Worm (Caenorhabditis elegans): ENCODE measurements around the gene fbxb-59.

Gene fbxb-59

DNA sequence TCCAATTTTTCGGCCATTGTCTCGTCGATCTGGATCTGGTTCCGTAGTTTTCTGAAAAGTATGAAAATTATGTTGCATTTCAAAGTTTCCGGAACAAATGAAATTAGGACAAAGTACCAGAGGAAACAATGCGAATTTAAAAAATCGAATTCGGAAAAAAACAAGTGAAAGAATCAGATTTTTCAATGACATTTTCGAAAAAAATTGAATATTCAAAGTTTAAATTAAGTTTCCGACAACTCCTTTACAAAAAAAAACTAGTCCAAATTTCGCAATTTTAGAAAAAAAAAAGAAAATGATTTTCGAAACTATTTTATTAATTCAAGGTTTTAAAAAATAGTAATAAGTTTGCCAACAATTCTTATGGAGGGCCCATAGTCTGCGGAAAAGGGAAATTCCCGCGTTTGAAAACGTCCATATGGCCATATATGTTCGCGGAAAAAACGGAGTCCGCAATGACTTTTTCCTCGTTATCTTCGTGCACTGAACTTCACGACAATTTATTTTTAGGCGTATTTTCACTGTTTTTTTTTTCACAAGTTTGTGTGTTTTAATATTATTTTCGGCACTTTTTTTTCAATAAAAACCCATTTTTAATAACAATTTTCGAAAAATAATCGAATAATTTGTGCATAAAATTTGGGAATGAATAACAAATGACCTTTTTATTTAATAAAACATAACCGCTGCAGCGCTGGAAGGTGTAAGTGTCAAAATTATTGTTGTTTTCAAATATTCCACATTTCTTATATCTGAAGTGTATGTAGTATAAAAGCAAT lies 13.7 kb downstream of the fbxb-59 start, which contains the start of the genes fbxa-115 and Y113G7B.27:
Gene fbxa-115, minus strand, starts transcription at position 51 of the 779 bp plus-strand sequence.
Gene Y113G7B.27, plus strand, starts transcription at position 729 of the 779 bp plus-strand sequence.
- TF ChIP-seq zip-5 (tag; optimal IDR thresholded peaks at IDR 0.05), result no peak
- no peak for TF ChIP-seq nhr-11 (tag; optimal IDR thresholded peaks at IDR 0.05)
- TF ChIP-seq elt-2 (tag; optimal IDR thresholded peaks at IDR 0.05), result no peak
- TF ChIP-seq ceh-45 (GFP tag; IDR thresholded peaks at IDR 0.05), result no peak
- no peak for TF ChIP-seq sox-2 (GFP tag; IDR thresholded peaks at IDR 0.05)
- no peak for TF ChIP-seq fkh-6 (tag; optimal IDR thresholded peaks at IDR 0.05)
- no peak for TF ChIP-seq pha-4 (tag; optimal IDR thresholded peaks at IDR 0.05)
- TF ChIP-seq ceh-48 (tag; optimal IDR thresholded peaks at IDR 0.05), result no peak
- no peak for TF ChIP-seq fax-1 (tag; optimal IDR thresholded peaks at IDR 0.05)
- no peak for TF ChIP-seq lin-11 (tag; optimal IDR thresholded peaks at IDR 0.05)
- TF ChIP-seq syd-9 (tag; optimal IDR thresholded peaks at IDR 0.05), result no peak
- no peak for TF ChIP-seq Y22D7AL.16 (tag; optimal IDR thresholded peaks at IDR 0.05)
- no peak for TF ChIP-seq C38D4.7 (GFP tag; optimal IDR thresholded peaks at IDR 0.05)

DNA sequence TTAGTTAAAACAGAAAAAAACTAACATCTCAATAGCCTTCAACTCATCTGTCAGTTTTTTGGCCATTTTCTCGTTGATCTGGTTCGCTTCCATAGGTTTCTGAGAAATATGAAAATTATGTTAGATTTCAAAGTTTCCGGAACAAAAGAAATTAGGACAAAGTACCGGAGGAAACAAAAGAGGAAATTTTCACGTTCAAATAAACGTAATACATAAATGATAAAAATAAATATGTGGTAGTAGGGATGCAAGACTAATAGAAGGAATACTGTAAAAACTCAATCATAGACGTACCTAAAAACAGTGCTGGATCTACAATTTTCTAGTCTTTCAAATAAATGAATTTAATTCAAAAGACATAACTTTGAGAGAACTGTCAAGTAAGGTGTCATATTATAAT lies 17.2 kb downstream of the fbxb-59 start, which contains the start of gene fbxa-116:
Gene fbxa-116, minus strand, starts transcription at position 101 of the 400 bp plus-strand sequence.
- TF ChIP-seq T23F11.4 (GFP tag; optimal IDR thresholded peaks at IDR 0.05), result no peak
- TF ChIP-seq ceh-22 (tag; optimal IDR thresholded peaks at IDR 0.05), result no peak
- no peak for TF ChIP-seq elt-4 (tag; optimal IDR thresholded peaks at IDR 0.05)
- TF ChIP-seq sdc-2 (tag; optimal IDR thresholded peaks at IDR 0.05), result no peak
- TF ChIP-seq ceh-31 (tag; optimal IDR thresholded peaks at IDR 0.05), result no peak
- no peak for TF ChIP-seq elt-2 (tag; optimal IDR thresholded peaks at IDR 0.05)
- TF ChIP-seq fkh-10 (GFP tag; optimal IDR thresholded peaks at IDR 0.05), result no peak
- no peak for TF ChIP-seq pqm-1 (tag; optimal IDR thresholded peaks at IDR 0.05)
- no peak for TF ChIP-seq lin-11 (tag; optimal IDR thresholded peaks at IDR 0.05)
- TF ChIP-seq hlh-15 (tag; optimal IDR thresholded peaks at IDR 0.05), result no peak
- no peak for TF ChIP-seq dve-1 (tag; optimal IDR thresholded peaks at IDR 0.05)
- TF ChIP-seq eyg-1 (tag; optimal IDR thresholded peaks at IDR 0.05), result no peak
- TF ChIP-seq zip-5 (tag; optimal IDR thresholded peaks at IDR 0.05), result no peak
- no peak for TF ChIP-seq pros-1 (tag; optimal IDR thresholded peaks at IDR 0.05)

DNA sequence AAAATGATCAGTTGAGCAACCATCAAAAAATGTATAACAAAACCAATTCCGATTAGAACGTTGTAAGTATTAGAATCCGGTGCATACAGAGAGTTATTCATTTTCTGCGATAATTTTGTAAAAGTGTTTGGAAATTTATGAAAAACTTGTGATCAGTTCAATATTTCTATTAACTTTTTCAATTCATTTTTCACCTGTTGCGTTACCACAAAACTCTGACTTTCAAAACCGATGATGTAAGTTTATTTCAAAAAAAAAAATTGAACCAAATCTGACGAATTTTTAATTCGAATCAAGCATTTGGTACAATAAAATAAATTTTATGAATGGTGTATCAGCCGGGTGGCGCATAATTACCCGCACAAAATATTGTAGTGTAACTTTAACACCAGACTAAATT lies 19.4 kb downstream of the fbxb-59 start, which contains the start of gene srz-16:
Gene srz-16, minus strand, starts transcription at position 101 of the 400 bp plus-strand sequence.
- TF ChIP-seq nhr-232 (tag; optimal IDR thresholded peaks at IDR 0.05), result no peak
- no peak for TF ChIP-seq elt-2 (tag; optimal IDR thresholded peaks at IDR 0.05)
- no peak for TF ChIP-seq unc-55 (GFP tag; optimal IDR thresholded peaks at IDR 0.05)
- no peak for TF ChIP-seq unc-3 (GFP tag; conservative IDR thresholded peaks at IDR 0.05)
- no peak for TF ChIP-seq unc-3 (tag; optimal IDR thresholded peaks at IDR 0.05)
- no peak for TF ChIP-seq hlh-8 (tag; optimal IDR thresholded peaks at IDR 0.05)
- no peak for TF ChIP-seq sox-2 (GFP tag; IDR thresholded peaks at IDR 0.05)
- TF ChIP-seq unc-42 (tag; optimal IDR thresholded peaks at IDR 0.05), result no peak
- no peak for TF ChIP-seq pat-9 (tag; optimal IDR thresholded peaks at IDR 0.05)
- no peak for TF ChIP-seq C38D4.7 (GFP tag; optimal IDR thresholded peaks at IDR 0.05)
- no peak for TF ChIP-seq sox-4 (tag; optimal IDR thresholded peaks at IDR 0.05)
- no peak for TF ChIP-seq lin-11 (tag; optimal IDR thresholded peaks at IDR 0.05)
- no peak for TF ChIP-seq ceh-14 (tag; optimal IDR thresholded peaks at IDR 0.05)
- no peak for TF ChIP-seq fkh-6 (tag; optimal IDR thresholded peaks at IDR 0.05)
- no peak for TF ChIP-seq zip-5 (tag; optimal IDR thresholded peaks at IDR 0.05)
- TF ChIP-seq pqm-1 (tag; optimal IDR thresholded peaks at IDR 0.05), result no peak
- no peak for TF ChIP-seq ztf-16 (tag; optimal IDR thresholded peaks at IDR 0.05)
- no peak for TF ChIP-seq K02D7.2 (tag; optimal IDR thresholded peaks at IDR 0.05)
- no peak for TF ChIP-seq ceh-2 (tag; optimal IDR thresholded peaks at IDR 0.05)
- no peak for TF ChIP-seq rnt-1 (tag; optimal IDR thresholded peaks at IDR 0.05)
- TF ChIP-seq elt-4 (tag; optimal IDR thresholded peaks at IDR 0.05), result no peak

Data from whole organism, late embryonic.